Fruit fly (Drosophila melanogaster) whole organism, embryonic: ENCODE results near the gene dmGlut.
A peak's percentile ranks its signal among the peaks of the same experiment; 100 is the strongest.

Experiments used
- Ada2b ChIP-seq: fragments of 200-800 bp; sonication (Bioruptor generic); IDR thresholded peaks from 2 replicates; pipeline ENCODE4 v1.3.6; 2022; ENCODE audit warnings: missing biosample characterization, missing genetic modification characterization
- CG12155 ChIP-seq: fragments of 200-800 bp; sonication (Bioruptor generic); optimal IDR thresholded peaks from 3 replicates; lab custom pipeline; 2016; ENCODE audit warnings: missing biosample characterization, missing genetic modification characterization
- CG12659 ChIP-seq: fragments of 200-800 bp; sonication (Bioruptor generic); optimal IDR thresholded peaks from 3 replicates; lab custom pipeline; 2017; ENCODE audit warnings: mild to moderate bottlenecking, missing biosample characterization, missing genetic modification reagents, missing genetic modification characterization
- CG13123 ChIP-seq: fragments of 200-800 bp; sonication (Bioruptor generic); optimal IDR thresholded peaks from 2 replicates; lab custom pipeline; 2016; ENCODE audit warnings: missing biosample characterization, missing genetic modification characterization
- CG16813 ChIP-seq: fragments of 200-800 bp; sonication (Bioruptor generic); IDR thresholded peaks from 3 replicates; pipeline ENCODE4 v1.3.6; 2022; ENCODE audit warnings: missing biosample characterization, missing genetic modification characterization; ENCODE audit not compliant: partially characterized antibody
- CG16863 ChIP-seq: fragments of 200-800 bp; sonication (Bioruptor generic); optimal IDR thresholded peaks from 3 replicates; lab custom pipeline; 2016; ENCODE audit warnings: missing biosample characterization, missing genetic modification characterization
- CG17568 ChIP-seq: fragments of 200-800 bp; sonication (Bioruptor generic); optimal IDR thresholded peaks from 2 replicates; lab custom pipeline; 2018; ENCODE audit warnings: missing biosample characterization, mild to moderate bottlenecking, missing genetic modification characterization, moderate library complexity
- CG18764 ChIP-seq: fragments of 200-800 bp; sonication (Bioruptor generic); optimal IDR thresholded peaks from 3 replicates; lab custom pipeline; 2016; ENCODE audit warnings: missing biosample characterization, missing genetic modification characterization
- CG2120 ChIP-seq: fragments of 200-800 bp; sonication (Bioruptor generic); optimal IDR thresholded peaks from 3 replicates; lab custom pipeline; 2016; ENCODE audit warnings: missing biosample characterization, missing genetic modification characterization
- CG3281 ChIP-seq: fragments of 200-800 bp; sonication (Bioruptor generic); optimal IDR thresholded peaks from 3 replicates; lab custom pipeline; 2017; ENCODE audit warnings: missing biosample characterization, mild to moderate bottlenecking, missing genetic modification characterization
- CG3995 ChIP-seq: fragments of 200-800 bp; sonication (Bioruptor generic); optimal IDR thresholded peaks from 3 replicates; lab custom pipeline; 2016; ENCODE audit warnings: missing biosample characterization, missing genetic modification characterization
- CG4820 ChIP-seq: fragments of 200-800 bp; sonication (Bioruptor generic); optimal IDR thresholded peaks from 3 replicates; lab custom pipeline; 2016; ENCODE audit warnings: missing biosample characterization, missing genetic modification characterization
- CG6254 ChIP-seq: fragments of 200-800 bp; sonication (Bioruptor generic); optimal IDR thresholded peaks from 3 replicates; lab custom pipeline; 2017; ENCODE audit warnings: mild to moderate bottlenecking, missing biosample characterization, missing genetic modification reagents, missing genetic modification characterization
- CG6689 ChIP-seq: fragments of 200-800 bp; sonication (Bioruptor generic); IDR thresholded peaks from 2 replicates; pipeline ENCODE4 v1.3.6; 2022; ENCODE audit warnings: missing biosample characterization, missing genetic modification characterization
- CG6854 ChIP-seq: fragments of 200-800 bp; sonication (Bioruptor generic); optimal IDR thresholded peaks from 3 replicates; lab custom pipeline; 2017; ENCODE audit warnings: missing biosample characterization, mild to moderate bottlenecking, missing genetic modification characterization
- CG7839 ChIP-seq: fragments of 200-800 bp; sonication (Bioruptor generic); optimal IDR thresholded peaks from 3 replicates; lab custom pipeline; 2018; ENCODE audit warnings: missing biosample characterization, mild to moderate bottlenecking, missing genetic modification characterization, moderate library complexity
- CG8089 ChIP-seq: fragments of 200-800 bp; sonication (Bioruptor generic); optimal IDR thresholded peaks from 3 replicates; lab custom pipeline; 2016; ENCODE audit warnings: missing biosample characterization, missing genetic modification characterization
- CG8359 ChIP-seq: fragments of 200-800 bp; sonication (Bioruptor generic); optimal IDR thresholded peaks from 2 replicates; lab custom pipeline; 2017; ENCODE audit warnings: missing biosample characterization, mild to moderate bottlenecking, missing genetic modification characterization, borderline replicate concordance
- CG9932 ChIP-seq: fragments of 200-800 bp; sonication (Bioruptor generic); IDR thresholded peaks from 2 replicates; pipeline ENCODE4 v1.3.6; 2022; ENCODE audit warnings: missing biosample characterization, missing genetic modification characterization
- CoRest ChIP-seq: fragments of 200-800 bp; sonication (Bioruptor generic); optimal IDR thresholded peaks from 3 replicates; lab custom pipeline; 2018; ENCODE audit warnings: missing biosample characterization, mild to moderate bottlenecking, missing genetic modification characterization, moderate library complexity
- Dp ChIP-seq: fragments of 200-800 bp; sonication (Bioruptor generic); optimal IDR thresholded peaks from 2 replicates; lab custom pipeline; 2018; ENCODE audit warnings: missing biosample characterization, mild to moderate bottlenecking, missing genetic modification characterization, moderate library complexity
- E2f1 ChIP-seq: fragments of 200-800 bp; sonication (Bioruptor generic); IDR thresholded peaks from 2 replicates; pipeline ENCODE4 v1.3.6; 2022; ENCODE audit warnings: missing biosample characterization, missing genetic modification characterization
- HLH3B ChIP-seq: fragments of 200-800 bp; sonication (Bioruptor generic); IDR thresholded peaks from 2 replicates; pipeline ENCODE4 v1.3.6; 2022; ENCODE audit warnings: missing biosample characterization, missing genetic modification characterization
- HmgD ChIP-seq: fragments of 200-800 bp; sonication (Bioruptor generic); optimal IDR thresholded peaks from 3 replicates; lab custom pipeline; 2016; ENCODE audit warnings: missing biosample characterization, missing genetic modification characterization
- Med ChIP-seq: fragments of 200-800 bp; sonication (Bioruptor generic); peaks from one replicate; lab custom pipeline; 2016; ENCODE audit warnings: missing biosample characterization, missing genetic modification characterization, mild to moderate bottlenecking, inconsistent platforms, moderate library complexity
- Myb ChIP-seq: fragments of 200-800 bp; sonication (Bioruptor generic); optimal IDR thresholded peaks from 2 replicates; lab custom pipeline; 2016; ENCODE audit warnings: missing biosample characterization, missing genetic modification characterization
- NC2α ChIP-seq: fragments of 200-800 bp; sonication (Bioruptor generic); optimal IDR thresholded peaks from 2 replicates; lab custom pipeline; 2016; ENCODE audit warnings: missing biosample characterization, missing genetic modification characterization
- Optix ChIP-seq: fragments of 200-800 bp; sonication (Bioruptor generic); IDR thresholded peaks from 3 replicates; pipeline ENCODE4 v1.3.6; 2022; ENCODE audit warnings: missing biosample characterization, missing genetic modification characterization
- Sin3A ChIP-seq: fragments of >200 bp; optimal IDR thresholded peaks from 2 replicates; lab custom pipeline; 2018
- TFAM ChIP-seq: fragments of 200-800 bp; sonication (Bioruptor generic); optimal IDR thresholded peaks from 2 replicates; lab custom pipeline; 2017; ENCODE audit warnings: missing biosample characterization, missing genetic modification characterization, inconsistent platforms
- bowl ChIP-seq: fragments of 200-800 bp; sonication (Bioruptor generic); IDR thresholded peaks from 2 replicates; pipeline ENCODE4 v1.3.6; 2022; ENCODE audit warnings: missing biosample characterization, missing genetic modification characterization
- chinmo ChIP-seq: fragments of 200-800 bp; sonication (Bioruptor generic); IDR thresholded peaks from 4 replicates; pipeline ENCODE4 v1.3.6; 2022; ENCODE audit warnings: missing biosample characterization, missing genetic modification characterization; ENCODE audit not compliant: partially characterized antibody
- da ChIP-seq: fragments of 200-800 bp; sonication (Bioruptor generic); optimal IDR thresholded peaks from 2 replicates; lab custom pipeline; 2016; ENCODE audit warnings: missing biosample characterization, missing genetic modification characterization
- en ChIP-seq: fragments of 200-800 bp; sonication (Bioruptor generic); optimal IDR thresholded peaks from 2 replicates; lab custom pipeline; 2016; ENCODE audit warnings: missing biosample characterization, missing genetic modification characterization
- gce ChIP-seq: fragments of 200-800 bp; sonication (Bioruptor generic); IDR thresholded peaks from 3 replicates; pipeline ENCODE4 v1.3.6; 2022; ENCODE audit warnings: missing biosample characterization, missing genetic modification characterization
- gcm ChIP-seq: fragments of 200-800 bp; sonication (Bioruptor generic); optimal IDR thresholded peaks from 2 replicates; lab custom pipeline; 2019; ENCODE audit warnings: missing biosample characterization, mild to moderate bottlenecking, missing genetic modification characterization, moderate library complexity
- gfzf ChIP-seq: fragments of 200-800 bp; sonication (Bioruptor generic); optimal IDR thresholded peaks from 2 replicates; lab custom pipeline; 2016; ENCODE audit warnings: missing biosample characterization, mild to moderate bottlenecking, missing genetic modification characterization, moderate library complexity
- hbn ChIP-seq: fragments of 200-800 bp; sonication (Bioruptor generic); IDR thresholded peaks from 2 replicates; pipeline ENCODE4 v1.3.6; 2022; ENCODE audit warnings: missing biosample characterization, missing genetic modification characterization; ENCODE audit not compliant: partially characterized antibody
- knrl ChIP-seq: fragments of 200-800 bp; sonication (Bioruptor generic); IDR thresholded peaks from 3 replicates; pipeline ENCODE4 v1.3.6; 2022; ENCODE audit warnings: missing biosample characterization, missing genetic modification characterization; ENCODE audit not compliant: partially characterized antibody
- lola ChIP-seq, 3 experiments: fragments of >200 bp in 2 of 3; fragments of 200-800 bp in 1 of 3; sonication (Bioruptor generic) in 1 of 3; optimal IDR thresholded peaks; 2 replicates each; lab custom pipeline; 2017 to 2019; ENCODE audit warnings: missing biosample characterization in 3 of 3, missing genetic modification characterization in 3 of 3, mild to moderate bottlenecking in 1 of 3, moderate library complexity in 1 of 3
- sens-2 ChIP-seq: fragments of 200-800 bp; sonication (Bioruptor generic); IDR thresholded peaks from 2 replicates; pipeline ENCODE4 v1.3.6; 2022; ENCODE audit warnings: missing biosample characterization, missing genetic modification characterization
- seq ChIP-seq: fragments of 200-800 bp; sonication (Bioruptor generic); IDR thresholded peaks from 2 replicates; pipeline ENCODE4 v1.3.6; 2022; ENCODE audit warnings: missing biosample characterization, missing genetic modification characterization
- shn ChIP-seq: fragments of 200-800 bp; sonication (Bioruptor generic); optimal IDR thresholded peaks from 3 replicates; lab custom pipeline; 2016; ENCODE audit warnings: missing biosample characterization, missing genetic modification characterization
- sob ChIP-seq: fragments of 200-800 bp; sonication (Bioruptor generic); IDR thresholded peaks from 2 replicates; pipeline ENCODE4 v1.3.6; 2022; ENCODE audit warnings: missing biosample characterization, missing genetic modification characterization
- sug ChIP-seq: fragments of 200-800 bp; optimal IDR thresholded peaks from 2 replicates; lab custom pipeline; 2019; ENCODE audit warnings: missing biosample characterization, mild to moderate bottlenecking, missing genetic modification characterization, moderate library complexity
- tap ChIP-seq: fragments of 200-800 bp; optimal IDR thresholded peaks from 3 replicates; lab custom pipeline; 2019; ENCODE audit warnings: missing biosample characterization, mild to moderate bottlenecking, missing genetic modification characterization, moderate library complexity
- tin ChIP-seq: fragments of 200-800 bp; sonication (Bioruptor generic); optimal IDR thresholded peaks from 3 replicates; lab custom pipeline; 2016; ENCODE audit warnings: missing biosample characterization, missing genetic modification characterization

The dmGlut gene

dm6 chr2L:11990458-11991065 lies 36.7 kb upstream of the dmGlut start, which contains the start of gene escl (continued):
- TF ChIP-seq sob (GFP tag; lab: Robert Waterston, UW): no peak
- TF ChIP-seq CG16813 (GFP tag; lab: Robert Waterston, UW): no peak; the same call in 2 of the 3 replicates
- TF ChIP-seq gfzf (GFP tag; lab: Kevin White, UChicago): peak; percentile 56
- TF ChIP-seq TFAM (GFP tag; lab: Kevin White, UChicago): no peak
- TF ChIP-seq HmgD (GFP tag; lab: Kevin White, UChicago): no peak
- no peak for TF ChIP-seq tin (GFP tag; lab: Kevin White, UChicago)
- no peak for TF ChIP-seq CG13123
- TF ChIP-seq en (GFP tag; lab: Kevin White, UChicago): no peak
- no peak for TF ChIP-seq knrl (GFP tag; lab: Robert Waterston, UW)
- TF ChIP-seq CG3995: no peak
- no peak for TF ChIP-seq CG4820 (GFP tag; lab: Kevin White, UChicago)
- TF ChIP-seq lola (GFP tag; optimal IDR thresholded peaks at IDR 0.05; lab: Kevin White, UChicago): no peak
- no peak for TF ChIP-seq CG16863 (GFP tag; lab: Kevin White, UChicago)
- no peak for TF ChIP-seq tap (tag; lab: Kevin White, UChicago)
- TF ChIP-seq Dp (GFP tag; lab: Kevin White, UChicago): peak; percentile 61
- peak; percentile 71 for TF ChIP-seq Med (GFP tag; lab: Kevin White, UChicago)
- TF ChIP-seq CoRest (tag; lab: Kevin White, UChicago): peak; percentile 1
- TF ChIP-seq CG2120 (GFP tag; lab: Kevin White, UChicago): no peak
- peak; percentile 26 for TF ChIP-seq Myb (GFP tag; lab: Kevin White, UChicago)
- no peak for TF ChIP-seq CG7839 (tag; lab: Kevin White, UChicago)
- TF ChIP-seq da (GFP tag; lab: Kevin White, UChicago): no peak
- TF ChIP-seq gcm (GFP tag; lab: Kevin White, UChicago): no peak
- TF ChIP-seq HLH3B (GFP tag; lab: Robert Waterston, UW): no peak
- TF ChIP-seq hbn (GFP tag; lab: Robert Waterston, UW): no peak
- no peak for TF ChIP-seq CG12155
- no peak for TF ChIP-seq CG17568 (GFP tag; lab: Kevin White, UChicago)
- no peak for TF ChIP-seq CG8089 (GFP tag; lab: Kevin White, UChicago)
- TF ChIP-seq chinmo (GFP tag; lab: Robert Waterston, UW): peak; percentile 50; the same call in 1 of the 4 replicates
- TF ChIP-seq CG18764 (GFP tag; lab: Kevin White, UChicago): no peak
- peak; percentile 14; the same call in 1 of the 2 replicates for TF ChIP-seq CG6689 (GFP tag; lab: Robert Waterston, UW)
- TF ChIP-seq CG3281 (GFP tag; lab: Kevin White, UChicago): peak; percentile 94
- no peak for TF ChIP-seq shn
- TF ChIP-seq sug (tag; lab: Kevin White, UChicago): no peak
- no peak for TF ChIP-seq NC2α (GFP tag; lab: Kevin White, UChicago)
- TF ChIP-seq CG6854: no peak
- no peak for TF ChIP-seq E2f1 (GFP tag; lab: Robert Waterston, UW)
- no peak for TF ChIP-seq seq (GFP tag; lab: Robert Waterston, UW)
- no peak for TF ChIP-seq Ada2b (GFP tag; lab: Robert Waterston, UW)
- TF ChIP-seq Sin3A (lab: Kevin White, UChicago): no peak
- no peak for TF ChIP-seq sens-2 (GFP tag; lab: Robert Waterston, UW)
- no peak for TF ChIP-seq gce
- no peak for TF ChIP-seq Optix
- TF ChIP-seq bowl (GFP tag; lab: Robert Waterston, UW): no peak
- TF ChIP-seq CG6254 (GFP tag; lab: Kevin White, UChicago): no peak
- peak; percentile 38 for TF ChIP-seq CG9932 (GFP tag; lab: Robert Waterston, UW)
- peak; percentile 18 for TF ChIP-seq CG12659 (GFP tag; lab: Kevin White, UChicago)
- no peak for TF ChIP-seq CG8359 (GFP tag; lab: Kevin White, UChicago)
